Fruit fly (Drosophila melanogaster) whole organism, embryonic: ENCODE measurements around the gene Sc2.

Experiments used
- Adf1 ChIP-seq: fragments of 200-800 bp; sonication (Bioruptor generic); IDR thresholded peaks from 2 replicates; pipeline ENCODE4 v1.3.6; 2022; ENCODE audit warnings: missing biosample characterization, missing genetic modification characterization
- Antp ChIP-seq: fragments of 200-800 bp; sonication (Bioruptor generic); optimal IDR thresholded peaks from 3 replicates; lab custom pipeline; 2016; ENCODE audit warnings: missing biosample characterization, missing genetic modification characterization
- B-H2 ChIP-seq: fragments of 200-800 bp; sonication (Bioruptor generic); optimal IDR thresholded peaks from 2 replicates; lab custom pipeline; 2018; ENCODE audit warnings: missing biosample characterization, mild to moderate bottlenecking, missing genetic modification characterization
- Bgb ChIP-seq: fragments of 200-800 bp; sonication (Bioruptor generic); IDR thresholded peaks from 2 replicates; pipeline ENCODE4 v1.3.6; 2022; ENCODE audit warnings: missing biosample characterization, missing genetic modification characterization; ENCODE audit not compliant: partially characterized antibody
- Blimp-1 ChIP-seq: fragments of 200-800 bp; sonication (Bioruptor generic); optimal IDR thresholded peaks from 3 replicates; lab custom pipeline; 2018; ENCODE audit warnings: missing biosample characterization, missing genetic modification characterization, mild to moderate bottlenecking, moderate library complexity, missing genetic modification reagents
- BtbVII ChIP-seq: fragments of 200-800 bp; sonication (Bioruptor generic); optimal IDR thresholded peaks from 3 replicates; lab custom pipeline; 2017; ENCODE audit warnings: missing biosample characterization, mild to moderate bottlenecking, missing genetic modification characterization
- CG10543 ChIP-seq: fragments of 200-800 bp; sonication (Bioruptor generic); optimal IDR thresholded peaks from 3 replicates; lab custom pipeline; 2017; ENCODE audit warnings: missing biosample characterization, mild to moderate bottlenecking, missing genetic modification characterization, moderate library complexity
- CG10565 ChIP-seq: fragments of 200-800 bp; sonication (Bioruptor generic); optimal IDR thresholded peaks from 3 replicates; lab custom pipeline; 2016; ENCODE audit warnings: missing biosample characterization, mild to moderate bottlenecking, missing genetic modification characterization
- CG11093 ChIP-seq: fragments of 200-800 bp; sonication (Bioruptor generic); IDR thresholded peaks from 3 replicates; pipeline ENCODE4 v1.3.6; 2022; ENCODE audit warnings: missing biosample characterization, missing genetic modification characterization
- CG1233 ChIP-seq: fragments of 200-800 bp; sonication (Bioruptor generic); optimal IDR thresholded peaks from 4 replicates; lab custom pipeline; 2018; ENCODE audit warnings: missing biosample characterization, mild to moderate bottlenecking, missing genetic modification characterization
- CG15514 ChIP-seq: fragments of 200-800 bp; sonication (Bioruptor generic); optimal IDR thresholded peaks from 3 replicates; lab custom pipeline; 2017; ENCODE audit warnings: missing biosample characterization, missing genetic modification characterization, mild to moderate bottlenecking, moderate library complexity, missing genetic modification reagents
- CG16863 ChIP-seq: fragments of 200-800 bp; sonication (Bioruptor generic); optimal IDR thresholded peaks from 3 replicates; lab custom pipeline; 2016; ENCODE audit warnings: missing biosample characterization, missing genetic modification characterization
- CG17829 ChIP-seq: fragments of 200-800 bp; optimal IDR thresholded peaks from 2 replicates; lab custom pipeline; 2019; ENCODE audit warnings: missing biosample characterization, mild to moderate bottlenecking, missing genetic modification characterization, moderate library complexity
- CG18599 ChIP-seq: fragments of 200-800 bp; sonication (Bioruptor generic); optimal IDR thresholded peaks from 3 replicates; lab custom pipeline; 2017; ENCODE audit warnings: missing biosample characterization, missing genetic modification characterization, mild to moderate bottlenecking, moderate library complexity, missing genetic modification reagents
- CG2120 ChIP-seq: fragments of 200-800 bp; sonication (Bioruptor generic); optimal IDR thresholded peaks from 3 replicates; lab custom pipeline; 2016; ENCODE audit warnings: missing biosample characterization, missing genetic modification characterization
- CG2678 ChIP-seq: fragments of 200-800 bp; sonication (Bioruptor generic); optimal IDR thresholded peaks from 3 replicates; lab custom pipeline; 2019; ENCODE audit warnings: missing biosample characterization, mild to moderate bottlenecking, missing genetic modification characterization, moderate library complexity
- CG6765 ChIP-seq: fragments of 200-800 bp; sonication (Bioruptor generic); optimal IDR thresholded peaks from 3 replicates; lab custom pipeline; 2017; ENCODE audit warnings: missing biosample characterization, mild to moderate bottlenecking, missing genetic modification characterization
- CG7786 ChIP-seq: fragments of 200-800 bp; sonication (Bioruptor generic); optimal IDR thresholded peaks from 2 replicates; lab custom pipeline; 2016; ENCODE audit warnings: missing biosample characterization, missing genetic modification characterization
- CG8290 ChIP-seq, 3 experiments: fragments of 200-800 bp; sonication (Bioruptor generic); optimal IDR thresholded peaks; 2 replicates each; lab custom pipeline; 2016 to 2019; ENCODE audit warnings: missing biosample characterization in 3 of 3, missing genetic modification characterization in 3 of 3, mild to moderate bottlenecking in 2 of 3, moderate library complexity in 1 of 3
- CG9609 ChIP-seq: fragments of 200-800 bp; sonication (Bioruptor generic); optimal IDR thresholded peaks from 3 replicates; lab custom pipeline; 2016; ENCODE audit warnings: missing biosample characterization, missing genetic modification characterization
- CG9797 ChIP-seq: fragments of 200-800 bp; sonication (Bioruptor generic); optimal IDR thresholded peaks from 3 replicates; lab custom pipeline; 2018; ENCODE audit warnings: missing biosample characterization, mild to moderate bottlenecking, missing genetic modification characterization
- Fer1 ChIP-seq: fragments of 200-800 bp; sonication (Bioruptor generic); optimal IDR thresholded peaks from 2 replicates; lab custom pipeline; 2017; ENCODE audit warnings: missing biosample characterization, mild to moderate bottlenecking, missing genetic modification characterization
- Fer3 ChIP-seq: fragments of 200-800 bp; sonication (Bioruptor generic); optimal IDR thresholded peaks from 2 replicates; lab custom pipeline; 2018; ENCODE audit warnings: missing biosample characterization, mild to moderate bottlenecking, missing genetic modification characterization, moderate library complexity
- GATAe ChIP-seq: fragments of 200-800 bp; sonication (Bioruptor generic); conservative IDR thresholded peaks from 2 replicates; pipeline ENCODE4 v1.3.6; 2022; ENCODE audit warnings: missing biosample characterization, missing genetic modification characterization
- HLHmδ ChIP-seq: fragments of 200-800 bp; sonication (Bioruptor generic); optimal IDR thresholded peaks from 2 replicates; lab custom pipeline; 2018; ENCODE audit warnings: missing biosample characterization, mild to moderate bottlenecking, missing genetic modification characterization, moderate library complexity
- Hmr ChIP-seq: fragments of 200-800 bp; sonication (Bioruptor generic); optimal IDR thresholded peaks from 3 replicates; lab custom pipeline; 2017; ENCODE audit warnings: mild to moderate bottlenecking, missing biosample characterization, missing genetic modification reagents, missing genetic modification characterization
- Lpt ChIP-seq: fragments of >200 bp; optimal IDR thresholded peaks from 2 replicates; lab custom pipeline; 2018; ENCODE audit warnings: missing biosample characterization, missing genetic modification characterization
- Mad ChIP-seq: fragments of 200-800 bp; sonication (Bioruptor generic); optimal IDR thresholded peaks from 2 replicates; lab custom pipeline; 2016; ENCODE audit warnings: missing biosample characterization, missing genetic modification characterization
- Myb ChIP-seq: fragments of 200-800 bp; sonication (Bioruptor generic); optimal IDR thresholded peaks from 2 replicates; lab custom pipeline; 2016; ENCODE audit warnings: missing biosample characterization, missing genetic modification characterization
- Oli ChIP-seq: fragments of 200-800 bp; sonication (Bioruptor generic); optimal IDR thresholded peaks from 2 replicates; lab custom pipeline; 2018; ENCODE audit warnings: missing biosample characterization, mild to moderate bottlenecking, missing genetic modification characterization, moderate library complexity
- Optix ChIP-seq: fragments of 200-800 bp; sonication (Bioruptor generic); IDR thresholded peaks from 3 replicates; pipeline ENCODE4 v1.3.6; 2022; ENCODE audit warnings: missing biosample characterization, missing genetic modification characterization
- PHDP ChIP-seq: fragments of 200-800 bp; sonication (Bioruptor generic); optimal IDR thresholded peaks from 3 replicates; lab custom pipeline; 2018; ENCODE audit warnings: missing biosample characterization, mild to moderate bottlenecking, missing genetic modification characterization, moderate library complexity
- Sox102F ChIP-seq: fragments of 200-800 bp; sonication (Bioruptor generic); optimal IDR thresholded peaks from 2 replicates; lab custom pipeline; 2018; ENCODE audit warnings: missing biosample characterization, mild to moderate bottlenecking, missing genetic modification characterization, moderate library complexity
- YL-1 ChIP-seq: fragments of 200-800 bp; sonication (Bioruptor generic); optimal IDR thresholded peaks from 3 replicates; lab custom pipeline; 2017; ENCODE audit warnings: missing biosample characterization, mild to moderate bottlenecking, missing genetic modification characterization
- caup ChIP-seq: fragments of 200-800 bp; sonication (Bioruptor generic); optimal IDR thresholded peaks from 3 replicates; lab custom pipeline; 2017; ENCODE audit warnings: missing biosample characterization, mild to moderate bottlenecking, missing genetic modification characterization, moderate library complexity; ENCODE audit not compliant: severe bottlenecking
- croc ChIP-seq: fragments of 200-800 bp; sonication (Bioruptor generic); conservative IDR thresholded peaks from 3 replicates; pipeline ENCODE4 v1.3.6; 2022; ENCODE audit warnings: missing biosample characterization, missing genetic modification characterization
- cwo ChIP-seq: fragments of 200-800 bp; sonication (Bioruptor generic); optimal IDR thresholded peaks from 3 replicates; lab custom pipeline; 2017; ENCODE audit warnings: missing biosample characterization, missing genetic modification characterization, mild to moderate bottlenecking, moderate library complexity, missing genetic modification reagents
- esg ChIP-seq: fragments of 200-800 bp; sonication (Bioruptor generic); conservative IDR thresholded peaks from 2 replicates; pipeline ENCODE4 v1.3.6; 2022; ENCODE audit warnings: missing biosample characterization, missing genetic modification characterization
- fd3F ChIP-seq: fragments of 200-800 bp; sonication (Bioruptor generic); optimal IDR thresholded peaks from 2 replicates; lab custom pipeline; 2018; ENCODE audit warnings: missing biosample characterization, mild to moderate bottlenecking, missing genetic modification characterization, moderate library complexity
- fd96Cb ChIP-seq: fragments of 200-800 bp; sonication (Bioruptor generic); optimal IDR thresholded peaks from 2 replicates; lab custom pipeline; 2018; ENCODE audit warnings: missing biosample characterization, mild to moderate bottlenecking, missing genetic modification characterization, moderate library complexity
- ftz-f1 ChIP-seq: fragments of 200-800 bp; sonication (Bioruptor generic); optimal IDR thresholded peaks from 2 replicates; lab custom pipeline; 2016; ENCODE audit warnings: missing biosample characterization, missing genetic modification characterization
- ken ChIP-seq: fragments of 200-800 bp; sonication (Bioruptor generic); IDR thresholded peaks from 3 replicates; pipeline ENCODE4 v1.3.6; 2022; ENCODE audit warnings: missing biosample characterization, missing genetic modification characterization
- klu ChIP-seq: fragments of 200-800 bp; sonication (Bioruptor generic); IDR thresholded peaks from 2 replicates; pipeline ENCODE4 v1.3.6; 2022; ENCODE audit warnings: missing biosample characterization, missing genetic modification characterization
- lab ChIP-seq: fragments of 200-800 bp; sonication (Bioruptor generic); optimal IDR thresholded peaks from 3 replicates; lab custom pipeline; 2017; ENCODE audit warnings: missing biosample characterization, missing genetic modification characterization, mild to moderate bottlenecking, moderate library complexity, missing genetic modification reagents
- pum ChIP-seq: fragments of 200-800 bp; sonication (Bioruptor generic); optimal IDR thresholded peaks from 2 replicates; lab custom pipeline; 2016; ENCODE audit warnings: missing biosample characterization, missing genetic modification characterization
- schlank ChIP-seq: fragments of 200-800 bp; sonication (Bioruptor generic); optimal IDR thresholded peaks from 2 replicates; lab custom pipeline; 2018; ENCODE audit warnings: missing biosample characterization, mild to moderate bottlenecking, missing genetic modification characterization
- sd ChIP-seq: fragments of 200-800 bp; sonication (Bioruptor generic); optimal IDR thresholded peaks from 3 replicates; lab custom pipeline; 2018; ENCODE audit warnings: missing biosample characterization, mild to moderate bottlenecking, missing genetic modification characterization, moderate library complexity
- sens ChIP-seq: fragments of 200-800 bp; sonication (Bioruptor generic); peaks from one replicate; lab custom pipeline; 2016; ENCODE audit warnings: missing biosample characterization, missing genetic modification characterization
- sqz ChIP-seq: fragments of 200-800 bp; sonication (Bioruptor generic); optimal IDR thresholded peaks from 3 replicates; lab custom pipeline; 2018; ENCODE audit warnings: missing biosample characterization, mild to moderate bottlenecking, missing genetic modification characterization
- zen2 ChIP-seq: fragments of 200-800 bp; sonication (Bioruptor generic); IDR thresholded peaks from 3 replicates; pipeline ENCODE4 v1.3.6; 2022; ENCODE audit warnings: missing biosample characterization, missing genetic modification characterization; ENCODE audit not compliant: partially characterized antibody

Gene Sc2

DNA sequence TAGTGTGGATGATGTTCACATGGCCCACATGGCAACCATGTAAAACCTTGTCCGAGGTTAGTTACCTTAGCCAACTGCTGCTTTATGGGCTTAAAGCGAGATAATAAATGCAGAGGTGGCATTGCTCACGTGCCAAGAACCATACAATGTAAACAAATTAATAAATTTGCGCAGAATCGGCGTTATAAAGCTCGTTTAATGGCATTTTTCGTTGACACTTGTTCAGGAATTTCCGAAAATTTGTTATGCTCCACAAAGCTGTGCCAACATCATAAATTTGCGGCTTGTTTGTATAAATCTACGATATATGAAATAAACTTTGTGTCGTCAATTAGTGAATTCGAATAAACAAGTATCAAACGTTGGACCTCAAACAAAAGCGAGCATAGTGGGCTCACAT, 28.5 kb downstream of the Sc2 start:
- no peak for TF ChIP-seq CG7786 (GFP tag; lab: Kevin White, UChicago)
- TF ChIP-seq Blimp-1 (GFP tag; lab: Kevin White, UChicago), result no peak
- TF ChIP-seq sqz (GFP tag; lab: Kevin White, UChicago), result no peak
- no peak for TF ChIP-seq ftz-f1 (GFP tag; lab: Kevin White, UChicago)
- TF ChIP-seq Mad, result no peak
- peak; percentile 64 for TF ChIP-seq cwo (GFP tag; lab: Kevin White, UChicago)
- TF ChIP-seq Hmr, result peak; percentile 52
- no peak for TF ChIP-seq BtbVII
- TF ChIP-seq caup (GFP tag; lab: Kevin White, UChicago), result peak; percentile 25
- TF ChIP-seq esg (GFP tag; lab: Robert Waterston, UW), result no peak
- TF ChIP-seq CG1233, result no peak
- peak; percentile 42 for TF ChIP-seq sens (GFP tag; lab: Kevin White, UChicago)
- peak; percentile 24 for TF ChIP-seq B-H2 (GFP tag; lab: Kevin White, UChicago)
- peak; percentile 0 for TF ChIP-seq fd3F (GFP tag; lab: Kevin White, UChicago)
- TF ChIP-seq CG9609 (GFP tag; lab: Kevin White, UChicago), result no peak
- TF ChIP-seq CG9797 (GFP tag; lab: Kevin White, UChicago), result no peak
- TF ChIP-seq Lpt (GFP tag; lab: Kevin White, UChicago), result no peak
- TF ChIP-seq CG2120 (GFP tag; lab: Kevin White, UChicago), result peak; percentile 5
- TF ChIP-seq CG15514 (GFP tag; lab: Kevin White, UChicago), result peak; percentile 19
- TF ChIP-seq CG10543 (GFP tag; lab: Kevin White, UChicago), result peak; percentile 6
- no peak for TF ChIP-seq Adf1 (GFP tag; lab: Robert Waterston, UW)
- TF ChIP-seq schlank (tag; lab: Kevin White, UChicago), result peak; percentile 15
- TF ChIP-seq GATAe (GFP tag; lab: Robert Waterston, UW), result no peak
- no peak for TF ChIP-seq Antp (GFP tag; lab: Kevin White, UChicago)
- no peak for TF ChIP-seq CG8290 (GFP tag; optimal IDR thresholded peaks at IDR 0.05; lab: Kevin White, UChicago)
- peak in 1 of 2 experiments; percentile 14 for TF ChIP-seq CG8290 (tag; optimal IDR thresholded peaks at IDR 0.05; lab: Kevin White, UChicago)
- TF ChIP-seq zen2 (GFP tag; lab: Robert Waterston, UW), result no peak
- TF ChIP-seq Sox102F (GFP tag; lab: Kevin White, UChicago), result no peak
- TF ChIP-seq CG6765 (GFP tag; lab: Kevin White, UChicago), result peak; percentile 41
- no peak for TF ChIP-seq CG11093 (GFP tag; lab: Robert Waterston, UW)
- no peak for TF ChIP-seq Bgb (GFP tag; lab: Robert Waterston, UW)
- peak; percentile 91 for TF ChIP-seq sd (tag; lab: Kevin White, UChicago)
- TF ChIP-seq Fer3, result peak; percentile 12
- TF ChIP-seq lab (GFP tag; lab: Kevin White, UChicago), result peak; percentile 38
- no peak for TF ChIP-seq PHDP (tag; lab: Kevin White, UChicago)
- TF ChIP-seq Oli, result no peak
- TF ChIP-seq CG2678 (tag; lab: Kevin White, UChicago), result peak; percentile 14
- peak; percentile 15 for TF ChIP-seq Fer1 (GFP tag; lab: Kevin White, UChicago)
- TF ChIP-seq CG18599, result peak; percentile 51

DNA sequence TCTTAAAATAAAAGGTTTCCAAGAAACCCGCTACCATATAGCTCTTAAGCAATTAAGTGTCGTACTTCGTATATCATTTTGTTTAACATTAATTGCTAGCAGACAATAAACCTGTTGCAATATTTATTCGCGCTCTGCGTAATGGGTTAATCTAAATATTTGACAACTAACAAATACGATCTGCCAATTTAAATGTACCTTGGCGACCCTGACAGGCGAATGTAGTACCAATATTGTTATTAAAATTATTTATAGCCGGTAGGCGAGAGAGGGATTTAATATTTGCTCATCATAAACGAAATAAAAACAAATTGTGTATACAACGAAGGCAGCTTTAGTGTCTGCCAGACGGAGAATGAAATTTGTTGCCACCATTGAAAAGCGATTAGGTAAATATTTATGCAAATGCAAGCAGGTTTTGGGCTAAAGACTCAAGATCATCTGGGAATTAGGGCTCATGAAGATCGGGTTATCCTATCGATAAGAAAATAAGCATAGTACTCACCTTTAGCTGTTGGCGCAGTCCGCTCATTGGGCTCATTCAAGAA, 29.5 kb downstream of the Sc2 start:
- TF ChIP-seq CG2678 (tag; lab: Kevin White, UChicago) (peak; percentile 64), CG17829 (tag; lab: Kevin White, UChicago) (no peak), fd96Cb (tag; lab: Kevin White, UChicago) (no peak), pum (GFP tag; lab: Kevin White, UChicago) (no peak), CG16863 (GFP tag; lab: Kevin White, UChicago) (no peak), CG10565 (no peak), croc (GFP tag; lab: Robert Waterston, UW) (no peak), ken (GFP tag; lab: Robert Waterston, UW) (no peak), Myb (no peak), klu (no peak), Optix (GFP tag; lab: Robert Waterston, UW) (no peak), Fer3 (peak; percentile 71), YL-1 (GFP tag; lab: Kevin White, UChicago) (no peak), CG18599 (peak; percentile 77), HLHmδ (GFP tag; lab: Kevin White, UChicago) (no peak)
